3 worm cellular contexts compared by ENCODE assay signal in genomic region chrV:5651905-5652304, ce11.
TF ChIP-seq lines count a peak whose summit lies in the region.

No protein-coding gene starts in this region.

TF ChIP-seq in whole organism, L1 larva, 84 proteins besides CTCF, POLR2A, EP300 and RAD21:
- TF ChIP-seq fkh-4 (tag; optimal IDR thresholded peaks at IDR 0.05; lab: Kevin White, UChicago; ENCODE audit: borderline replicate concordance) (no peak), nhr-71 (tag; optimal IDR thresholded peaks at IDR 0.05; lab: Kevin White, UChicago) (peak; percentile 12), lin-14 (GFP tag; optimal IDR thresholded peaks at IDR 0.05; lab: Kevin White, UChicago) (peak; percentile 62), irx-1 (tag; optimal IDR thresholded peaks at IDR 0.05; lab: Kevin White, UChicago) (no peak), blmp-1 (tag; optimal IDR thresholded peaks at IDR 0.05; lab: Kevin White, UChicago) (no peak), nhr-85 (tag; lab: Kevin White, UChicago) (peak; percentile 47), tlp-1 (tag; optimal IDR thresholded peaks at IDR 0.05; lab: Kevin White, UChicago) (no peak), hlh-17 (GFP tag; optimal IDR thresholded peaks at IDR 0.05; lab: Kevin White, UChicago; ENCODE audit: borderline replicate concordance) (no peak), nhr-76 (tag; optimal IDR thresholded peaks at IDR 0.05; lab: Kevin White, UChicago) (no peak), nhr-237 (tag; optimal IDR thresholded peaks at IDR 0.05; lab: Kevin White, UChicago) (no peak), fkh-8 (tag; optimal IDR thresholded peaks at IDR 0.05; lab: Kevin White, UChicago) (peak; percentile 78), ama-1 (optimal IDR thresholded peaks at IDR 0.05; lab: Kevin White, UChicago) (no peak), zip-4 (GFP tag; optimal IDR thresholded peaks at IDR 0.05; lab: Kevin White, UChicago) (no peak), lir-3 (tag; optimal IDR thresholded peaks at IDR 0.05; lab: Kevin White, UChicago; ENCODE audit: poor library complexity) (no peak), aha-1 (tag; optimal IDR thresholded peaks at IDR 0.05; lab: Kevin White, UChicago) (no peak), snu-23 (GFP tag; optimal IDR thresholded peaks at IDR 0.05; lab: Kevin White, UChicago) (peak; percentile 8), sptf-1 (tag; optimal IDR thresholded peaks at IDR 0.05; lab: Kevin White, UChicago) (no peak), jun-1 (tag; optimal IDR thresholded peaks at IDR 0.05; lab: Kevin White, UChicago) (no peak), vab-15 (tag; optimal IDR thresholded peaks at IDR 0.05; lab: Kevin White, UChicago) (no peak), lsy-2 (tag; optimal IDR thresholded peaks at IDR 0.05; lab: Kevin White, UChicago) (peak in 1 of 2 experiments; percentile 15), C16A3.4 (tag; optimal IDR thresholded peaks at IDR 0.05; lab: Kevin White, UChicago) (no peak), lin-39 (tag; optimal IDR thresholded peaks at IDR 0.05; lab: Kevin White, UChicago) (no peak)

TF ChIP-seq in whole organism, late embryonic, 69 proteins besides CTCF, POLR2A, EP300 and RAD21:
- TF ChIP-seq elt-4 (tag; optimal IDR thresholded peaks at IDR 0.05; lab: Kevin White, UChicago) (no peak), hlh-30 (tag; optimal IDR thresholded peaks at IDR 0.05; lab: Kevin White, UChicago; ENCODE audit: insufficient read depth) (peak; percentile 19)

TF ChIP-seq in whole organism, mixed stage, embryonic, 35 proteins besides CTCF, POLR2A, EP300 and RAD21:
- TF ChIP-seq ces-1 (GFP tag; optimal IDR thresholded peaks at IDR 0.05; lab: Kevin White, UChicago) (peak; percentile 3), elt-1 (tag; optimal IDR thresholded peaks at IDR 0.05; lab: Kevin White, UChicago; ENCODE audit: borderline replicate concordance, insufficient read depth) (no peak)
